Fruit fly (Drosophila melanogaster): ENCODE results near the gene mey.

mey gene

DNA sequence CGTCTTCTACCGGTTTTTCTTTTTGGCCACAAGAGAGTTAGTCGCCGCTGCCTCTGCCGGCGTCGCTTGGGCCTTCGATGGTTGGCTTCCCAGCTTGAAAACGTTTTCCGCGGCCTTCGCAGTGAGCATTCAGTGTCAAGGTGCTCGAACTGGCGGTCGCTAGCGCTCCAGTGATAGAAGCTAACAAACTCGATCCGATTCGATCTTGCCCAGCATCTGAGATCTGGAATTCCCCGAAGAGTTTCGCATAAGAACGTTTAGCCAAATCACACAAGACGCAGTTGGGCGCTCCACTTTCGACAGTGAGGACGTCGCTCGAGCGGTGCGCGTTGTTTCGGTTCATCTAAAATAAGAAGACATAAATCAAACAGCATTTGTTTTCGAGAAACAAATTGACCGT lies at the start of gene mey:
Gene mey, plus strand, starts transcription at position 122 of the 400 bp plus-strand sequence.
- TF ChIP-seq CG8478 (optimal IDR thresholded peaks at IDR 0.05) (no peak), CTCF (optimal IDR thresholded peaks at IDR 0.05) (no peak)

- TF ChIP-seq CG8478 (optimal IDR thresholded peaks at IDR 0.05) (no peak), CTCF (optimal IDR thresholded peaks at IDR 0.05) (peak; percentile 1 to 53)
These were observed 41.0 kb upstream of the mey start for dm6 chr3R:31457997-31458467.

DNA sequence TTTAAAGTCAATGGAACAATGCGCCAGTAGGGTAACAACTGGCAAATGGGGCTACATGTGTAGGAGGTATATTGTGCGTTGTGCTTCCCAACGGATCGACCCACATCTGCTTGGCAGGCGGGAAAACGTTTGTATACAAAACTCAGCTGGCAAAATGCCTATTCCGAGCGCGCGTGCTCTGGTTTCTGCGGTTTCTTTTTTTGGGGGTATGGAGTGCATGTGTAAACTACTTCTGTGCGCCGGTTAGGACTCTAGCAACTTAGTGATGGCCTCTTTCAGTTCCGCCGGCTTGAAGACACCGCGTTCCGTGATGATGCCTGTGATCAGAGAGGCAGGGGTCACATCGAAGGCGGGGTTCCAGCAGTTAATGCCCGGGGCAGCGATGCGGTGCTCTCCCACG lies 39.3 kb upstream of the mey start, which contains the start of gene Loxl1:
Gene Loxl1, minus strand, starts transcription at position 101 of the 400 bp plus-strand sequence.
- no peak for TF ChIP-seq CG8478 (optimal IDR thresholded peaks at IDR 0.05)
- no peak for TF ChIP-seq CTCF (optimal IDR thresholded peaks at IDR 0.05)

- no peak for TF ChIP-seq CG8478 (optimal IDR thresholded peaks at IDR 0.05)
- no peak for TF ChIP-seq CTCF (optimal IDR thresholded peaks at IDR 0.05)
These were observed 37.8 kb upstream of the mey start for dm6 chr3R:31461281-31461680.

DNA sequence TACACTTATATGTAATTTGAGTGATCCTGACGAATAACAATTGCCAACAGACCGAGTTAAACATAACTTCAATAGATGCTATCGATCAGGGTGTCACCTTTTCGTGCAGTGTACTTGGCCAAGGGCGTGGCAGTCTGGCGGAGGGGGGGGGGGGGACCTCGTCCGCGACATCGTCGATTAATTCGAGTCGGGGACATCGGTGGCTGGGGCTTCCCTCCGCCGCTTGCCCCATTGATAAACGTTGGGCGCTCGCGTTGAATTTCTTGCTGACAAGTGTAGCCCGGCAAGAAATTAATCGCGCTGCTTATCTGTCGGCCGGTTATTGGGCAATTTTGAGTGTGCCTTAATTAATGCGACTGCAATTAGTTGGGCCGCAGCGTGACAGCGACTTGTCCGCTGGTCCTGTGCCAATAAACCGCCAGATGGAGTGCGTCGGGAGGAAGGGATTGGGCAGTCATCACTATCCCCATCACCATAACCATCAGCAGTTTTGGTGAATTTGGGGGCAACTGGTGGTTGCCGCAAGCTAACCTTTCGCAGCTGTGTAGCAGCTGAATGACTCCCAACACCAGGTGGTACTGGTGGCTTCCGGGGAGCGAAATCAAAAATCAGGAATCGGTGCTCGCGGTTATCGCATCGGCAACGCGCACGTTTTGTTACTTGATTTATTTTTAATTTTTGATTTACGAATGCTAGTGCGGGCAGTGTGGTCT lies 36.6 kb upstream of the mey start:
- no peak for TF ChIP-seq CTCF (optimal IDR thresholded peaks at IDR 0.05)
- no peak for TF ChIP-seq CG8478 (optimal IDR thresholded peaks at IDR 0.05)

DNA sequence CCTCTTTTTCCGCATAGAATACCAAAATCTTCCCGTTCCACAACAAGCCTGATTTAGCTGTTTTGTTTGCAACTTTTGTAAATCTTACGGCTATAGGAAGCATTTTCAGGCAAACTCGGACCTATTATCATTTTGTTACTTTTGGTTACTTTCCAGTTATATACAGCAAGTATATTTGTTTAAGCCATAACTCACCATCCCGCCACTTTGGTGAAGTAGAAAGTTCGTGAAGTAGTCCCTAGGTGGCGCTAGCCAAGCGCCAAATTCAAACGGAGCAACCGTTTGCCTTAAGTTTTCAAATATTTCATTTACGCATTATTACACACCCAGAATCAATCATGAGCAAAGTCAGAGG lies 36.0 kb upstream of the mey start, which contains the start of the genes CG11334 and CG11333:
Gene CG11334, minus strand, starts transcription at position 26 of the 355 bp plus-strand sequence.
Gene CG11333, plus strand, starts transcription at position 290 of the 355 bp plus-strand sequence.
- TF ChIP-seq CG8478 (optimal IDR thresholded peaks at IDR 0.05) = no peak
- peak; percentile 89 to 95 for TF ChIP-seq CTCF (optimal IDR thresholded peaks at IDR 0.05)

dm6 chr3R:31477167-31477566 lies 21.9 kb upstream of the mey start:
- TF ChIP-seq CG8478 (optimal IDR thresholded peaks at IDR 0.05) (no peak), CTCF (optimal IDR thresholded peaks at IDR 0.05) (no peak)

DNA sequence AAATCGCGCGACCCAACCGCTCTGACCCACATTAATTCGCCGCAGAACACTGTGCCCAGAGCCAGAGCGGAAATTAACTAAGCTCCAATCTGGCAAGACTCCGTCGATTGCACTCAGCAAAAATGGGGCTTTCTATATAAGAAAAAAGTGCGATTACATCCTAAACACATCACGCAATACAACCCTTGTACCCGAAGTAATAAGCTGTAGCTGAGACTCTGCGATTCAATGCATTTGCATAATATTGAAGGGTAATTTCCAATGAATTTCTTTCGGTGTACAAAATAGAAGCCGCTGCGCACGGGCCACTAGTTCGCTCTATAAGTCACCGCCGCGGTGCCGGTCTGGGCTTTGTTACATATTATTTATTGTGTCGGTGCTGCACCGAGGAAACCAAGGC lies 16.9 kb upstream of the mey start:
- TF ChIP-seq CTCF (optimal IDR thresholded peaks at IDR 0.05) (no peak), CG8478 (optimal IDR thresholded peaks at IDR 0.05) (no peak)

dm6 chr3R:31483060-31483459 lies 16.0 kb upstream of the mey start:
- TF ChIP-seq CTCF (optimal IDR thresholded peaks at IDR 0.05) = no peak
- TF ChIP-seq CG8478 (optimal IDR thresholded peaks at IDR 0.05) = no peak

DNA sequence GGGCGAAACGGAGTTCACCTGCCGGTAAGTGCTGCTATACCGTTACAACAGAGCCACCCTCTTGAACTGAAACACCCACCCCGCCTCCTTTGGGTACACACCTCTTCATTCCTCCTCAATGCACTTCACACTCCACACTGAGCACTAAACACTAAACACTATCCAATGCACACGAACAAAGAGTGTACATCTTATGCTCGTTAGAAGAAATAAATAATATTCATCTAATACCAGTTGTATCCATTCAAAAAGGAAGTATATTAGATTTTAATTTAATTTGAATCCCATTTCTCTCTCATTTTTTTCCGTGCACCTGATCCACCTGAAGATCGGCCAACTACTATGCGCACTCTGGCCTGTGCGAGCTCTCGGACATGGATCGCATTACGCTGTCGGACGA lies 4.6 kb downstream of the mey start:
- TF ChIP-seq CG8478 (optimal IDR thresholded peaks at IDR 0.05) (no peak), CTCF (optimal IDR thresholded peaks at IDR 0.05) (no peak)

DNA sequence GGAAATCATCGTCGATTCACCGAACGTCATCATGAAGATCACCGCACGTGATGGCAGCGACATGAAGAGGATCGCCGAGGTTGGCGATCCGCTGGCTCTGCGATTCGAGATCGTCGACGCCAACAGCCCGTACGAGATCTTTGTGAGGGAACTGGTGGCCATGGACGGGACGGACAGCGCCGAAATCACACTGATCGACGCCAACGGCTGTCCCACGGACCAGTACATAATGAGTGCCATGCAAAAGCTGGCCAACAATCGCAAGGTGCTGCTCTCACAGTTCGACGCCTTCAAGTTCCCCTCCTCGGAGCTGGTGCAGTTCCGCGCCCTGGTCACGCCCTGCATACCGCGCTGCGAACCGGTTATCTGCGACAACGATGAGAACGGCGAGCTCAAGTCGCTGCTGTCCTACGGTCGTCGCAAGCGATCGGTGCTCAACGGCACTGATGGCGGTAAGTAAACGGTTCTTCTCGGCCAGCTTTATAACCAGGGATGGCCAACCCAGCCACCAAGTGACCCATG lies 5.8 kb downstream of the mey start:
- TF ChIP-seq CG8478 (optimal IDR thresholded peaks at IDR 0.05) (no peak), CTCF (optimal IDR thresholded peaks at IDR 0.05) (no peak)

DNA sequence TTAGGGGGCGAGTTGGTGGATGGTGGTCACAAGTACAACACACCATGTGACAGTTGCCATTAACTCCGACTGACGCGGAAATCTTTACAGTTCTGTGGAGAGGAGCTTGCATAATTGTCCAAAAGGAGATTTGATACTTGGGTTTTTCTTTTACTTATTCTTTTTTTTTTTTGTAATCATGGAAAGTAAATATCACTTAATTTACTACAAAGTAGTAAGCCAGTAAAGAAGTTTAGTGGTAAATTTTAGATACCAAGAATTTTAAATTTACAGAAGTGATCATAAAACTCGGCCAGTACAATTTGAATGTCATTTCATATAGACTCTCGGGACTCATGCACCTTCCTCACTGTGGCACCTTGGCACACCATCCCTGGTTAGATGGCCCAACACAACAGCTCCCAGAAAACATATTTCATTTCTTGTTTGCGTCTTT lies 6.2 kb downstream of the mey start:
- no peak for TF ChIP-seq CG8478 (optimal IDR thresholded peaks at IDR 0.05)
- no peak for TF ChIP-seq CTCF (optimal IDR thresholded peaks at IDR 0.05)

DNA sequence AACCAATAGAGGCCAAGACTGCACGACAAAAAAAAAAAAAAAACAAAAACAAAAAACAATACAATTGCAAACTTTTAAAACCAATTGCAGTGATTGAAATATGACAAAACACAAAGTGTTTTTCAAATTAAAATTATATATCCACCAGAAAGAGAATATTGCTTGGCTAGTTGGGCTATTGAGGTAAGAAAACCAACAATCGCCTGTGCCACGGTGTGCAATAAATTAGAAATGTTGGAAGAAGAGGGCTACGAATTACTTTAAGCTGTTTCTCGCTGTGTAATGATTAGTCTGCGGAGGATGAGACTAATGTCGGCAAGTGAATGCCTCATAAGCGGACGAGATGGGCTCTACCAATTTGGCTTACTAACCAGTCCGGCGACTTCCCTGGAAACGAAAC lies 13.0 kb downstream of the mey start:
- TF ChIP-seq CG8478 (optimal IDR thresholded peaks at IDR 0.05) = no peak
- TF ChIP-seq CTCF (optimal IDR thresholded peaks at IDR 0.05) = no peak

DNA sequence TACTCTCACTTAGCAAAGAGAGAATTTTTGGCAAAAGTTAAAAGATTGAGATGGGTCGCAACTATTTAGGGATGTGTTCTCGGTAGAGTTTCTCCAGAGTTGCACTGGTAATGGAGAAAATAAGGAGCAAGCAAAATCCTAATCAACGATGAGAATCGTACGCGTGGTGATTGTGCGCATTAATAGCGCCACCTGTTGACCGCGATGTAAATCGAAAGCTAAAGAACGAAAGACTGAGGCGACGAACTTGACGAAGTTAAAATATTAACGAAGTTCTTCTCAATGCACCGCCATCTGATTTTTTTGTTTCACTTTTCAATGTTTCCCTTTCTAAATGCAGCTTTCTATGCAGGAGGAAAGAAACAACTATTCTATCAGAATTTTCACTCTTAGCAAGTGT lies 15.5 kb downstream of the mey start:
- TF ChIP-seq CTCF (optimal IDR thresholded peaks at IDR 0.05) (peak; percentile 55 to 66), CG8478 (optimal IDR thresholded peaks at IDR 0.05) (no peak)

- no peak for TF ChIP-seq CTCF (optimal IDR thresholded peaks at IDR 0.05)
- no peak for TF ChIP-seq CG8478 (optimal IDR thresholded peaks at IDR 0.05)
These were observed 28.8 kb downstream of the mey start for dm6 chr3R:31527875-31528274.

DNA sequence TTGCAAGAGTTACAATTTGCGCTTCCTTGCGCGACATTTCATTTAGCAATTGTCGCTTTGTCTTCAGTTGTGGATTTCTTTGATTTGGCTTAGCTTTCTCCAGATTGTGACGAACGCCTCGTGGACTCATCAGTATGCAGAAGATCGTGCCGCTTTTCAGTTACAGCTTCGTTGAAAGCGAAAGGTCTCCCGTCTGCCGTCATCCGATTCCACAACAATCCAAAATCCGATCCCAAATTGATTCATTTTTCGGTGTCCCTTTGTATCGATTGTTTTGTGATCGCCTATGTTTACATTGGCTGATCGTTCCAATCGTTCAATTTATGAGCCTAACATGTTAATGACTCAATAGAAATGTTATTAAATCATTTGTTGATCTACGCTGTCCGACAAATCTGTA lies 42.9 kb downstream of the mey start:
- TF ChIP-seq CTCF (optimal IDR thresholded peaks at IDR 0.05) (no peak), CG8478 (optimal IDR thresholded peaks at IDR 0.05) (no peak)

All from S2 (cell line).